Worm (Caenorhabditis elegans) whole organism, L3 larva: ENCODE measurements around the gene gldi-7.

Source experiments
- R02D3.7 ChIP-seq: fragments of 150-350 bp; optimal IDR thresholded peaks from 2 replicates; lab custom pipeline; 2014; ENCODE audit warnings: missing biosample characterization, missing genetic modification characterization
- aly-2 ChIP-seq: fragments of 150-350 bp; optimal IDR thresholded peaks from 2 replicates; lab custom pipeline; 2014; ENCODE audit warnings: missing biosample characterization, missing genetic modification characterization
- ama-1 ChIP-seq: fragments of 150-350 bp; optimal IDR thresholded peaks from 2 replicates; lab custom pipeline; 2018
- ceh-16 ChIP-seq: sonication (generic microtip); optimal IDR thresholded peaks from 2 replicates; lab custom pipeline; 2017; ENCODE audit warnings: missing biosample characterization, missing genetic modification characterization
- ceh-28 ChIP-seq: fragments of 150-350 bp; optimal IDR thresholded peaks from 2 replicates; lab custom pipeline; 2014; ENCODE audit warnings: missing biosample characterization, missing genetic modification reagents, missing genetic modification characterization
- ceh-9 ChIP-seq: sonication (generic microtip); optimal IDR thresholded peaks from 2 replicates; lab custom pipeline; 2018; ENCODE audit warnings: missing biosample characterization, missing genetic modification characterization
- daf-12 ChIP-seq: fragments of 150-350 bp; optimal IDR thresholded peaks from 2 replicates; lab custom pipeline; 2014; ENCODE audit warnings: missing biosample characterization, missing genetic modification reagents, missing genetic modification characterization
- egl-5 ChIP-seq: fragments of 150-350 bp; optimal IDR thresholded peaks from 2 replicates; lab custom pipeline; 2017; ENCODE audit warnings: missing biosample characterization, missing genetic modification reagents, missing genetic modification characterization, inconsistent platforms
- elt-2 ChIP-seq: sonication (generic microtip); optimal IDR thresholded peaks from 2 replicates; lab custom pipeline; 2016; ENCODE audit warnings: missing genetic modification reagents, mild to moderate bottlenecking, missing genetic modification characterization, missing compliant biosample characterization
- elt-3 ChIP-seq, 3 experiments: fragments of 150-350 bp in 1 of 3; sonication (generic microtip) in 2 of 3; optimal IDR thresholded peaks; 2 replicates in 2 of 3; 4 replicates in 1 of 3; lab custom pipeline; 2014 to 2017; ENCODE audit warnings: missing biosample characterization in 3 of 3, missing genetic modification characterization in 3 of 3
- fkh-10 ChIP-seq: sonication (generic microtip); optimal IDR thresholded peaks from 2 replicates; lab custom pipeline; 2017; ENCODE audit warnings: missing biosample characterization, missing genetic modification reagents, missing genetic modification characterization
- fkh-2 ChIP-seq: fragments of 150-350 bp; optimal IDR thresholded peaks from 2 replicates; lab custom pipeline; 2014; ENCODE audit warnings: missing biosample characterization, missing genetic modification reagents, missing genetic modification characterization
- hmg-11 ChIP-seq: sonication (generic microtip); optimal IDR thresholded peaks from 2 replicates; lab custom pipeline; 2016; ENCODE audit warnings: missing genetic modification characterization, missing compliant biosample characterization
- jun-1 ChIP-seq: fragments of 150-350 bp; optimal IDR thresholded peaks from 2 replicates; lab custom pipeline; 2014; ENCODE audit warnings: missing biosample characterization, missing genetic modification reagents, missing genetic modification characterization
- lsy-12 ChIP-seq: sonication (generic microtip); optimal IDR thresholded peaks from 2 replicates; lab custom pipeline; 2016; ENCODE audit warnings: mild to moderate bottlenecking, missing genetic modification characterization, missing compliant biosample characterization
- mdl-1 ChIP-seq: fragments of 150-350 bp; optimal IDR thresholded peaks from 2 replicates; lab custom pipeline; 2014; ENCODE audit warnings: missing biosample characterization, missing genetic modification characterization
- nhr-11 ChIP-seq: fragments of 150-350 bp; optimal IDR thresholded peaks from 2 replicates; lab custom pipeline; 2014; ENCODE audit warnings: missing biosample characterization, missing genetic modification characterization
- nhr-12 ChIP-seq: fragments of 150-350 bp; optimal IDR thresholded peaks from 2 replicates; lab custom pipeline; 2014; ENCODE audit warnings: missing biosample characterization, missing genetic modification characterization
- nhr-23 ChIP-seq: fragments of 150-350 bp; optimal IDR thresholded peaks from 2 replicates; lab custom pipeline; 2014; ENCODE audit warnings: missing biosample characterization, missing genetic modification reagents, missing genetic modification characterization
- nhr-43 ChIP-seq: sonication (generic microtip); optimal IDR thresholded peaks from 2 replicates; lab custom pipeline; 2016; ENCODE audit warnings: mild to moderate bottlenecking, missing genetic modification characterization, missing compliant biosample characterization; ENCODE audit not compliant: poor library complexity, severe bottlenecking
- nhr-67 ChIP-seq: fragments of 150-350 bp; optimal IDR thresholded peaks from 2 replicates; lab custom pipeline; 2014; ENCODE audit warnings: missing biosample characterization, missing genetic modification characterization
- nhr-76 ChIP-seq: fragments of 150-350 bp; sonication (generic microtip); optimal IDR thresholded peaks from 5 replicates; lab custom pipeline; 2014; ENCODE audit warnings: missing biosample characterization, missing genetic modification characterization
- pha-4 ChIP-seq: fragments of 150-350 bp; optimal IDR thresholded peaks from 2 replicates; lab custom pipeline; 2014; ENCODE audit warnings: missing biosample characterization, missing genetic modification reagents, missing genetic modification characterization
- pqm-1 ChIP-seq: fragments of 150-350 bp; optimal IDR thresholded peaks from 2 replicates; lab custom pipeline; 2017; ENCODE audit warnings: missing biosample characterization, missing genetic modification characterization, inconsistent platforms
- sea-2 ChIP-seq: fragments of 150-350 bp; sonication (generic microtip); optimal IDR thresholded peaks from 4 replicates; lab custom pipeline; 2014; ENCODE audit warnings: missing biosample characterization, missing genetic modification reagents, missing genetic modification characterization
- snpc-4 ChIP-seq: fragments of 150-350 bp; optimal IDR thresholded peaks from 2 replicates; lab custom pipeline; 2014; ENCODE audit warnings: missing biosample characterization, missing genetic modification characterization
- tbx-2 ChIP-seq: sonication (generic microtip); optimal IDR thresholded peaks from 2 replicates; lab custom pipeline; 2016; ENCODE audit warnings: mild to moderate bottlenecking, missing genetic modification characterization, missing compliant biosample characterization
- unc-62 ChIP-seq: fragments of 150-350 bp; sonication (generic microtip); optimal IDR thresholded peaks from 4 replicates; lab custom pipeline; 2014; ENCODE audit warnings: missing biosample characterization, missing genetic modification reagents, missing genetic modification characterization
- zag-1 ChIP-seq: fragments of 150-350 bp; optimal IDR thresholded peaks from 2 replicates; lab custom pipeline; 2014; ENCODE audit warnings: missing biosample characterization, missing genetic modification characterization

The gldi-7 gene

ce11 chrII:8480166-8480565, 50.9 kb downstream of the gldi-7 start, which contains the start of gene lact-4:
lact-4 (minus strand) TSS chrII:8480478.
- TF ChIP-seq ceh-28 (tag; lab: Kevin White, UChicago): no peak
- TF ChIP-seq nhr-12: no peak
- TF ChIP-seq jun-1: no peak
- TF ChIP-seq nhr-67 (tag; lab: Kevin White, UChicago): no peak
- TF ChIP-seq sea-2: no peak

ce11 chrII:8479337-8479736, 51.7 kb downstream of the gldi-7 start:
- no peak for TF ChIP-seq nhr-23
- TF ChIP-seq pqm-1: no peak
- no peak for TF ChIP-seq ceh-9
- TF ChIP-seq elt-3 (tag; optimal IDR thresholded peaks at IDR 0.05; lab: Kevin White, UChicago): no peak
- TF ChIP-seq pha-4 (tag; lab: Kevin White, UChicago): peak; percentile 20
- no peak for TF ChIP-seq hmg-11 (tag; lab: Kevin White, UChicago)
- TF ChIP-seq unc-62: no peak
- TF ChIP-seq R02D3.7 (tag; lab: Kevin White, UChicago): no peak
- TF ChIP-seq nhr-12: no peak
- TF ChIP-seq aly-2 (tag; lab: Kevin White, UChicago): no peak
- peak; percentile 32 for TF ChIP-seq nhr-43 (tag; lab: Kevin White, UChicago)
- TF ChIP-seq sea-2: no peak
- no peak for TF ChIP-seq ceh-16 (tag; lab: Kevin White, UChicago)
- TF ChIP-seq fkh-10: no peak
- peak; percentile 83 for TF ChIP-seq ama-1
- TF ChIP-seq elt-2 (tag; lab: Kevin White, UChicago): peak; percentile 11
- TF ChIP-seq fkh-2 (tag; lab: Kevin White, UChicago): no peak
- TF ChIP-seq nhr-11 (tag; lab: Kevin White, UChicago): no peak
- TF ChIP-seq daf-12 (tag; lab: Kevin White, UChicago): no peak
- no peak for TF ChIP-seq jun-1
- TF ChIP-seq zag-1 (tag; lab: Kevin White, UChicago): no peak
- TF ChIP-seq lsy-12 (tag; lab: Kevin White, UChicago): no peak
- no peak for TF ChIP-seq egl-5 (tag; lab: Kevin White, UChicago)
- TF ChIP-seq snpc-4 (tag; lab: Kevin White, UChicago): no peak
- TF ChIP-seq mdl-1 (tag; lab: Kevin White, UChicago): no peak
- no peak for TF ChIP-seq tbx-2 (tag; lab: Kevin White, UChicago)
- no peak for TF ChIP-seq nhr-76
